Worm (Caenorhabditis elegans): ENCODE results near the gene math-38.
"Not testable (repeated sequence)": the region's sequence is repeated elsewhere in the genome, so short reads cannot be mapped to it uniquely, and the experiment has no call there.

math-38 gene

DNA sequence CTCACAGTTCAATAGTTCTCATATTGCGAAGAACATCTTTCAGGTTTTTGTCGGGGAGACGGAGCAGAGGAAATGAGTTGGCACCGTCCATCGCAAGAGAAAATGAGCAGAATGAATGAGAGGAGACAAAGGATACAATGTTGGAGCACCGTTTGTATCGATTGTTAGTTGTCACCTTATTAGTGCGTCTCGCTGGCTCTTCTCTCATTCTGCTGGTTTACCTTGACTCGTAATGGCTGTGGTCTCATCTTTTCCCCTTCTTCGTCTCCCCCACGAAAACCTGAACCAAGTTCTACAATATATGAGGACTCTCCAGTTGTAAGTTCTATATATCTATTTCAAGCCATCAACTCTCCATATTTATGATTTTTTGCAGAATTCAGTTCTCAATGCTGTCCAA is 23.6 kb downstream of the math-38 start, which contains the start of the genes fbxb-54 and fbxb-50:
Gene fbxb-54, minus strand, starts transcription at position 101 of the 400 bp plus-strand sequence.
Gene fbxb-50, plus strand, starts transcription at position 227 of the 400 bp plus-strand sequence.
- TF ChIP-seq dao-5, him-1, W03F9.2 (tag; optimal IDR thresholded peaks at IDR 0.05): not testable (repeated sequence)

- TF ChIP-seq dao-5 (tag; optimal IDR thresholded peaks at IDR 0.05): no peak
Observed at ce11 chrII:1550501-1550900, 29.3 kb downstream of the math-38 start, which contains the start of the genes fbxb-52 and fbxb-51. TSS of gene fbxb-52 (minus strand) at chrII:1550601. TSS of gene fbxb-51 (plus strand) at chrII:1550712.

DNA sequence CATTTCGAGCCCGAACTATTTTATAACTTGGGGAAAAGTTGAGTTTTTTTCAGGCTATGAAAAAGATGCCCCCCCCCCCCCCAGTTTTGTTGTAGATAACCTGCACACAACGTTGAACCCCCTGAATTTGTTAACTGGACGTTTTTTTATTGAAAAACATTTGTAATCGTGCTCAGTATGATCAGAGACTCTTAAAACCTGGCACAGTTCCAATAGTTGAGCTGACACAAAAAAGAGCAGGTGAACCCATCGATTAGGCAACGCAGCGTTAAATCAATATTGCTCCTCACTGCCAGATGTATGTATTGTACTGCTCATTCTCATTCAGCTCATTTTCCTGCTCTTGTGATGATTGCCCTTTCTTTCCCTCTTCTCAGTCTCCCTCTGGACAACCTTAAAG is 34.2 kb downstream of the math-38 start, which contains the start of gene K05F6.12:
Gene K05F6.12, plus strand, starts transcription at position 301 of the 400 bp plus-strand sequence.
- TF ChIP-seq him-1 (tag; optimal IDR thresholded peaks at IDR 0.05) (no peak), dao-5 (tag; optimal IDR thresholded peaks at IDR 0.05) (no peak), W03F9.2 (tag; optimal IDR thresholded peaks at IDR 0.05) (no peak)

- TF ChIP-seq dao-5, him-1, W03F9.2 (tag; optimal IDR thresholded peaks at IDR 0.05): not testable (repeated sequence)
Observed at ce11 chrII:1543182-1543581, 36.6 kb downstream of the math-38 start, which contains the start of gene K05F6.4. TSS of gene K05F6.4 (plus strand) at chrII:1543482.

ce11 chrII:1540628-1541027 is 39.2 kb downstream of the math-38 start, which contains the start of gene poml-4:
TSS of gene poml-4 (plus strand) at chrII:1540928.
- not testable (repeated sequence) for TF ChIP-seq him-1, W03F9.2, dao-5 (tag; optimal IDR thresholded peaks at IDR 0.05)

DNA sequence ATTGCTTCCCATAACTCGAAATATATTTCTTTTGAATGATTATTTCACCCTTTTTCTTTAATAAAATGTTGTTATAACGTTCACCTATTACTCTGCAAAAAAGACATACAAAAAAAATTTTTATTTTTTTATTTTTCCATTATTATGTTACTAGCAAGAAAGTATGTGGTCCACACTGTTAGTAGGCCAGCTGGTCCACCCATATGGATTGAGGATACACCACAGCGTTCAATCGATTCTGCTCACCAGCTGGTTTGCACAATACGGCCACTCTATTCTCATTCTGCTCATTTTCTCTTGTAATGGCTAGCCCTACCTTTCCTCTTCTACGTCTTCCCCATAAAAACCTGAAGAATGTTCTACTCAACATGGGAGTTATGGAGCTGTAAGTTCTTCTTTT is 41.2 kb downstream of the math-38 start, which contains the start of gene fbxb-44:
Gene fbxb-44, plus strand, starts transcription at position 301 of the 400 bp plus-strand sequence.
- TF ChIP-seq W03F9.2 (tag; optimal IDR thresholded peaks at IDR 0.05): no peak
- TF ChIP-seq dao-5 (tag; optimal IDR thresholded peaks at IDR 0.05): no peak
- TF ChIP-seq him-1 (tag; optimal IDR thresholded peaks at IDR 0.05): no peak

ce11 chrII:1537321-1537720 is 42.5 kb downstream of the math-38 start, which contains the start of gene fbxb-42:
TSS of gene fbxb-42 (plus strand) at chrII:1537621.
- TF ChIP-seq him-1 (tag; optimal IDR thresholded peaks at IDR 0.05) (no peak), W03F9.2 (tag; optimal IDR thresholded peaks at IDR 0.05) (no peak)

- TF ChIP-seq him-1 (tag; optimal IDR thresholded peaks at IDR 0.05) (no peak), dao-5 (tag; optimal IDR thresholded peaks at IDR 0.05) (no peak), W03F9.2 (tag; optimal IDR thresholded peaks at IDR 0.05) (no peak)
Observed at ce11 chrII:1535931-1536330, 43.9 kb downstream of the math-38 start, which contains the start of gene fbxb-43. TSS of gene fbxb-43 (plus strand) at chrII:1536231.

DNA sequence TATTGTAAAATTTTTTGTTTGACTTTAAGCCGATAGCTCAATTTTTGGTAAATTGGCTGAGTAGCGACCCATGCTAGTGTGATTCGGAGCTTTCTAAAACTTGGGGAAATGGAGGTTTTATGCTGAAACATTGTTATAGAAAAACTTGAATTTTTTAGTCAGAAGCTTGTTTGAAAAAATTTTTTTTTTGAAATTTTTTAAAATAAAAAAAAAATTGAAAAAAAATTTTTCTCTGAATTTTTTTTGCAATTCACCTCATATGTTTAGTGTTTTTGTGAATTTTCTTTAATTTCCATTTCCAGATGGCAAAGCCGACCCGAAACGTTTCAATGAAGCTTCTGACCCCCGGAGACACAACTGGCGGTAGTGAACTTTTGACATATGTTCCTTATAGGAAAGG is 50.7 kb downstream of the math-38 start, which contains the start of gene Y51H7BR.4:
Gene Y51H7BR.4, plus strand, starts transcription at position 301 of the 400 bp plus-strand sequence.
- TF ChIP-seq him-1 (tag; optimal IDR thresholded peaks at IDR 0.05): no peak
- TF ChIP-seq dao-5 (tag; optimal IDR thresholded peaks at IDR 0.05): no peak
- no peak for TF ChIP-seq W03F9.2 (tag; optimal IDR thresholded peaks at IDR 0.05)
